Fruit fly (Drosophila melanogaster) whole organism, embryonic: Measurements from ENCODE around the gene CG8006.

Experiments used
- Atf-2 ChIP-seq: fragments of 200-800 bp; sonication (Bioruptor generic); optimal IDR thresholded peaks from 2 replicates; lab custom pipeline; 2016; ENCODE audit warnings: missing biosample characterization, missing genetic modification characterization
- CG12659 ChIP-seq: fragments of 200-800 bp; sonication (Bioruptor generic); optimal IDR thresholded peaks from 3 replicates; lab custom pipeline; 2017; ENCODE audit warnings: mild to moderate bottlenecking, missing biosample characterization, missing genetic modification reagents, missing genetic modification characterization
- CG31365 ChIP-seq: fragments of 200-800 bp; sonication (Bioruptor generic); optimal IDR thresholded peaks from 2 replicates; lab custom pipeline; 2018; ENCODE audit warnings: missing biosample characterization, mild to moderate bottlenecking, missing genetic modification characterization
- CG4707 ChIP-seq: fragments of 200-800 bp; sonication (Bioruptor generic); optimal IDR thresholded peaks from 2 replicates; lab custom pipeline; 2018; ENCODE audit warnings: missing biosample characterization, mild to moderate bottlenecking, missing genetic modification characterization, moderate library complexity
- CG9876 ChIP-seq: fragments of 200-800 bp; sonication (Bioruptor generic); optimal IDR thresholded peaks from 2 replicates; lab custom pipeline; 2016; ENCODE audit warnings: missing biosample characterization, missing genetic modification characterization
- Dll ChIP-seq: fragments of 200-800 bp; sonication (Bioruptor generic); IDR thresholded peaks from 4 replicates; pipeline ENCODE4 v1.3.6; 2022; ENCODE audit warnings: missing biosample characterization, missing genetic modification characterization; ENCODE audit not compliant: partially characterized antibody
- fd102C ChIP-seq: fragments of 200-800 bp; sonication (Bioruptor generic); optimal IDR thresholded peaks from 2 replicates; lab custom pipeline; 2018; ENCODE audit warnings: missing biosample characterization, mild to moderate bottlenecking, missing genetic modification characterization, moderate library complexity
- nmo ChIP-seq: fragments of 200-800 bp; sonication (Bioruptor generic); optimal IDR thresholded peaks from 2 replicates; lab custom pipeline; 2018; ENCODE audit warnings: missing biosample characterization, mild to moderate bottlenecking, missing genetic modification characterization, moderate library complexity
- pan ChIP-seq, 4 experiments: fragments of >200 bp in 3 of 4; fragments of 200-800 bp in 1 of 4; sonication (Bioruptor generic) in 1 of 4; optimal IDR thresholded peaks in 3 of 4; IDR thresholded peaks in 1 of 4; 2 replicates each; pipeline versions ENCODE4 v1.3.6 to Lab custom; 2017 to 2022; ENCODE audit warnings: missing biosample characterization in 2 of 4, missing genetic modification characterization in 2 of 4, mixed read lengths in 1 of 4
- sens ChIP-seq: fragments of 200-800 bp; sonication (Bioruptor generic); peaks from one replicate; lab custom pipeline; 2016; ENCODE audit warnings: missing biosample characterization, missing genetic modification characterization
- shn ChIP-seq: fragments of 200-800 bp; sonication (Bioruptor generic); optimal IDR thresholded peaks from 3 replicates; lab custom pipeline; 2016; ENCODE audit warnings: missing biosample characterization, missing genetic modification characterization
- trh ChIP-seq: fragments of 200-800 bp; sonication (Bioruptor generic); optimal IDR thresholded peaks from 2 replicates; lab custom pipeline; 2016; ENCODE audit warnings: missing biosample characterization, missing genetic modification characterization

DNA sequence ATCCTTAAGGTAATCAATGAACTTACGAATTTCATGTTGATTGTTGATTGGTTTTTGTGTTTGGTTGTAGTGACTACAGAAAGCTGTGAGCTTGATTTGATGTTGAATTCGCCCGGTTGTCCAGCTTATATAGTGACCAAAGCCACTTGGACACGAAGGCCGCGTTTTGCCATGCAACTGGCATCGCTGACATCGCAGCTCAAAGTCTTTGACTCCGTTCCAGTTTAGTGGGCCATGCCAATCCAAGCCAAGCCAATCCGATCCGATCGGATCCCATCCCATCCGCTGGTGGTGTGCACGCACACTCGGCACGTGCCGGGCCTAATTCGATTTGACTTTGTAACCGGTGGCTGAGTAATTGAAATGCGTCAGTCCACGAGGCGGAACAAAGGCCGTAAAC, 7.2 kb downstream of the CG8006 start, which contains the start of gene CG13674:
- TF ChIP-seq Atf-2 (no peak), CG4707 (GFP tag; lab: Kevin White, UChicago) (no peak), nmo (GFP tag; lab: Kevin White, UChicago) (no peak), shn (GFP tag; lab: Kevin White, UChicago) (no peak), CG12659 (GFP tag; lab: Kevin White, UChicago) (no peak), Dll (no peak), pan (optimal IDR thresholded peaks at IDR 0.05; lab: Kevin White, UChicago) (no peak), pan (GFP tag; optimal IDR thresholded peaks at IDR 0.05 in 1 of 2, IDR thresholded peaks at IDR 0.05 in 1 of 2) (no peak), trh (GFP tag; lab: Kevin White, UChicago) (no peak), CG9876 (GFP tag; lab: Kevin White, UChicago) (no peak), fd102C (GFP tag; lab: Kevin White, UChicago) (no peak), CG31365 (tag; lab: Kevin White, UChicago) (no peak), sens (GFP tag; lab: Kevin White, UChicago) (no peak)
